Worm (Caenorhabditis elegans) whole organism, L4 larva: ENCODE measurements around the gene skpo-1.

Experiments
- dmd-9 ChIP-seq: fragments of 200-800 bp; sonication (Bioruptor generic); IDR thresholded peaks from 2 replicates; pipeline ENCODE4 v1.3.6; 2022; ENCODE audit warnings: missing genetic modification reagents, missing genetic modification characterization, missing compliant biosample characterization
- dpl-1 ChIP-seq: fragments of 150-350 bp; optimal IDR thresholded peaks from 2 replicates; lab custom pipeline; 2014; ENCODE audit warnings: missing biosample characterization, missing genetic modification reagents, missing genetic modification characterization
- fkh-10 ChIP-seq: fragments of 150-350 bp; optimal IDR thresholded peaks from 2 replicates; lab custom pipeline; 2014; ENCODE audit warnings: missing biosample characterization, missing genetic modification reagents, missing genetic modification characterization
- fos-1 ChIP-seq: fragments of 150-350 bp; optimal IDR thresholded peaks from 2 replicates; lab custom pipeline; 2014; ENCODE audit warnings: missing biosample characterization, missing genetic modification characterization
- lin-13 ChIP-seq: fragments of 150-350 bp; optimal IDR thresholded peaks from 2 replicates; lab custom pipeline; 2014; ENCODE audit warnings: missing biosample characterization, missing genetic modification reagents, missing genetic modification characterization
- lin-39 ChIP-seq: fragments of 150-350 bp; optimal IDR thresholded peaks from 2 replicates; lab custom pipeline; 2014; ENCODE audit warnings: missing biosample characterization, missing genetic modification reagents, missing genetic modification characterization
- madf-9 ChIP-seq: fragments of 200-800 bp; sonication (Bioruptor generic); conservative IDR thresholded peaks from 2 replicates; pipeline ENCODE4 v1.3.6; 2022; ENCODE audit warnings: missing genetic modification reagents, missing genetic modification characterization, missing compliant biosample characterization
- mdl-1 ChIP-seq, 2 experiments: fragments of 150-350 bp in 1 of 2; sonication (generic microtip) in 1 of 2; optimal IDR thresholded peaks; 2 replicates each; lab custom pipeline; 2014 to 2017; ENCODE audit warnings: missing biosample characterization in 2 of 2, missing genetic modification characterization in 2 of 2
- nhr-28 ChIP-seq: fragments of 150-350 bp; optimal IDR thresholded peaks from 2 replicates; lab custom pipeline; 2014; ENCODE audit warnings: missing biosample characterization, missing genetic modification characterization
- php-3 ChIP-seq: fragments of 200-800 bp; sonication (Bioruptor generic); IDR thresholded peaks from 2 replicates; pipeline ENCODE4 v1.3.6; 2022; ENCODE audit warnings: missing genetic modification reagents, missing genetic modification characterization, missing compliant biosample characterization
- unc-39 ChIP-seq: sonication (generic microtip); optimal IDR thresholded peaks from 2 replicates; lab custom pipeline; 2017; ENCODE audit warnings: missing biosample characterization, missing genetic modification characterization
- unc-62 ChIP-seq, 3 experiments: fragments of 150-350 bp in 1 of 3; sonication (generic microtip); optimal IDR thresholded peaks in 2 of 3; peaks in 1 of 3; 1 replicate in 1 of 3; 2 replicates in 2 of 3; lab custom pipeline; 2014 to 2017; ENCODE audit warnings: missing biosample characterization in 3 of 3, missing genetic modification characterization in 3 of 3, missing genetic modification reagents in 3 of 3, missing genotype in 1 of 3
- zag-1 ChIP-seq: fragments of 150-350 bp; optimal IDR thresholded peaks from 2 replicates; lab custom pipeline; 2014; ENCODE audit warnings: missing biosample characterization, missing genetic modification characterization
- ztf-11 ChIP-seq: fragments of 150-350 bp; optimal IDR thresholded peaks from 2 replicates; lab custom pipeline; 2014; ENCODE audit warnings: missing biosample characterization, missing genetic modification characterization

- TF ChIP-seq lin-13 (no peak), dmd-9 (no peak), zag-1 (tag; lab: Kevin White, UChicago) (no peak), fkh-10 (no peak), fos-1 (tag; lab: Kevin White, UChicago) (no peak), unc-62 (GFP tag; optimal IDR thresholded peaks at IDR 0.05 in 1 of 2; lab: Kevin White, UChicago) (no peak), unc-62 (tag; optimal IDR thresholded peaks at IDR 0.05; lab: Kevin White, UChicago) (no peak), dpl-1 (no peak), unc-39 (no peak), php-3 (GFP tag; lab: Robert Waterston, UW) (no peak), mdl-1 (tag; optimal IDR thresholded peaks at IDR 0.05; lab: Kevin White, UChicago) (no peak), nhr-28 (no peak), ztf-11 (no peak), madf-9 (no peak), lin-39 (tag; lab: Kevin White, UChicago) (no peak)
Measured at ce11 chrII:8399064-8399463, 5.6 kb downstream of the skpo-1 start, which contains the start of gene dod-23.
